Worm (Caenorhabditis elegans) whole organism, mixed stage, embryonic: Measurements from ENCODE around the gene R11D1.1.

Source experiments
- M03D4.4 ChIP-seq: sonication (generic microtip); optimal IDR thresholded peaks from 2 replicates; lab custom pipeline; 2017; ENCODE audit warnings: mild to moderate bottlenecking, missing genetic modification characterization, missing compliant biosample characterization
- bed-3 ChIP-seq: fragments of 200-800 bp; sonication (Bioruptor generic); optimal IDR thresholded peaks from 3 replicates; lab custom pipeline; 2018; ENCODE audit warnings: mild to moderate bottlenecking, missing genetic modification characterization, moderate library complexity, missing compliant biosample characterization
- blmp-1 ChIP-seq: fragments of 150-350 bp; optimal IDR thresholded peaks from 2 replicates; lab custom pipeline; 2014; ENCODE audit warnings: missing biosample characterization, missing genetic modification characterization
- ceh-39 ChIP-seq: fragments of 150-350 bp; optimal IDR thresholded peaks from 2 replicates; lab custom pipeline; 2014; ENCODE audit warnings: missing biosample characterization, missing genetic modification characterization
- ceh-43 ChIP-seq: fragments of 200-800 bp; sonication (Bioruptor generic); optimal IDR thresholded peaks from 2 replicates; lab custom pipeline; 2018; ENCODE audit warnings: mild to moderate bottlenecking, missing genetic modification characterization, moderate library complexity, missing compliant biosample characterization
- ceh-83 ChIP-seq: fragments of 200-800 bp; sonication (Bioruptor generic); optimal IDR thresholded peaks from 2 replicates; lab custom pipeline; 2018; ENCODE audit warnings: mild to moderate bottlenecking, missing genetic modification characterization, missing compliant biosample characterization
- ces-1 ChIP-seq: fragments of 150-350 bp; optimal IDR thresholded peaks from 2 replicates; lab custom pipeline; 2014; ENCODE audit warnings: missing biosample characterization, missing genetic modification reagents, missing genetic modification characterization
- cnd-1 ChIP-seq: fragments of 200-800 bp; sonication (Bioruptor generic); optimal IDR thresholded peaks from 2 replicates; lab custom pipeline; 2018; ENCODE audit warnings: mild to moderate bottlenecking, missing genetic modification characterization, missing compliant biosample characterization
- elt-1 ChIP-seq: sonication (generic microtip); optimal IDR thresholded peaks from 2 replicates; lab custom pipeline; 2017; ENCODE audit warnings: missing genetic modification characterization, mild to moderate bottlenecking, missing compliant biosample characterization, antibody characterized with exemption, moderate library complexity, borderline replicate concordance; ENCODE audit not compliant: insufficient read depth
- elt-3 ChIP-seq: fragments of 150-350 bp; optimal IDR thresholded peaks from 2 replicates; lab custom pipeline; 2014; ENCODE audit warnings: missing biosample characterization, missing genetic modification characterization
- flh-1 ChIP-seq: fragments of 200-800 bp; sonication (Bioruptor generic); optimal IDR thresholded peaks from 2 replicates; lab custom pipeline; 2018; ENCODE audit warnings: mild to moderate bottlenecking, missing genetic modification characterization, moderate library complexity, missing compliant biosample characterization
- ham-2 ChIP-seq: fragments of 200-800 bp; sonication (Bioruptor generic); optimal IDR thresholded peaks from 2 replicates; lab custom pipeline; 2018; ENCODE audit warnings: mild to moderate bottlenecking, missing genetic modification characterization, missing compliant biosample characterization
- lin-13 ChIP-seq: fragments of 150-350 bp; optimal IDR thresholded peaks from 2 replicates; lab custom pipeline; 2014; ENCODE audit warnings: missing biosample characterization, missing genetic modification characterization
- lin-32 ChIP-seq: fragments of 200-800 bp; sonication (Bioruptor generic); optimal IDR thresholded peaks from 2 replicates; lab custom pipeline; 2018; ENCODE audit warnings: mild to moderate bottlenecking, missing genetic modification characterization, missing compliant biosample characterization
- lsy-2 ChIP-seq: fragments of 150-350 bp; optimal IDR thresholded peaks from 2 replicates; lab custom pipeline; 2014; ENCODE audit warnings: missing biosample characterization, missing genetic modification characterization
- mab-5 ChIP-seq: fragments of 150-350 bp; optimal IDR thresholded peaks from 2 replicates; lab custom pipeline; 2014; ENCODE audit warnings: missing biosample characterization, missing genetic modification characterization
- mep-1 ChIP-seq: fragments of 150-350 bp; optimal IDR thresholded peaks from 2 replicates; lab custom pipeline; 2017; ENCODE audit warnings: missing biosample characterization, missing genetic modification reagents, missing genetic modification characterization, inconsistent platforms
- mls-2 ChIP-seq: sonication (generic microtip); optimal IDR thresholded peaks from 2 replicates; lab custom pipeline; 2016; ENCODE audit warnings: mild to moderate bottlenecking, missing genetic modification characterization, moderate library complexity, missing compliant biosample characterization
- nhr-12 ChIP-seq: fragments of 150-350 bp; optimal IDR thresholded peaks from 2 replicates; lab custom pipeline; 2014; ENCODE audit warnings: missing biosample characterization, missing genetic modification characterization
- nhr-2 ChIP-seq: fragments of 150-350 bp; optimal IDR thresholded peaks from 2 replicates; lab custom pipeline; 2014; ENCODE audit warnings: missing biosample characterization, missing genetic modification characterization
- nhr-76 ChIP-seq: sonication (generic microtip); optimal IDR thresholded peaks from 2 replicates; lab custom pipeline; 2017; ENCODE audit warnings: missing biosample characterization, missing genetic modification characterization
- pha-4 ChIP-seq: fragments of 150-350 bp; optimal IDR thresholded peaks from 2 replicates; lab custom pipeline; 2018; ENCODE audit warnings: missing biosample characterization, missing genetic modification reagents, missing genetic modification characterization
- sem-2 ChIP-seq: fragments of 200-800 bp; sonication (Bioruptor generic); optimal IDR thresholded peaks from 2 replicates; lab custom pipeline; 2018; ENCODE audit warnings: mild to moderate bottlenecking, missing genetic modification characterization, missing compliant biosample characterization
- sptf-1 ChIP-seq: sonication (generic microtip); optimal IDR thresholded peaks from 2 replicates; lab custom pipeline; 2017; ENCODE audit warnings: mild to moderate bottlenecking, missing genetic modification characterization, moderate library complexity, missing compliant biosample characterization
- tbx-8 ChIP-seq: fragments of 200-800 bp; sonication (Bioruptor generic); optimal IDR thresholded peaks from 2 replicates; lab custom pipeline; 2018; ENCODE audit warnings: mild to moderate bottlenecking, missing genetic modification characterization, moderate library complexity, missing compliant biosample characterization
- unc-120 ChIP-seq: sonication (generic microtip); optimal IDR thresholded peaks from 2 replicates; lab custom pipeline; 2017; ENCODE audit warnings: missing genetic modification characterization, missing compliant biosample characterization; ENCODE audit not compliant: poor library complexity, severe bottlenecking
- unc-39 ChIP-seq: fragments of 150-350 bp; optimal IDR thresholded peaks from 2 replicates; lab custom pipeline; 2014; ENCODE audit warnings: missing biosample characterization, missing genetic modification characterization
- unc-62 ChIP-seq: fragments of 150-350 bp; optimal IDR thresholded peaks from 2 replicates; lab custom pipeline; 2014; ENCODE audit warnings: missing biosample characterization, missing genetic modification reagents, missing genetic modification characterization
- zip-8 ChIP-seq: fragments of 150-350 bp; optimal IDR thresholded peaks from 2 replicates; lab custom pipeline; 2014; ENCODE audit warnings: missing biosample characterization, missing genetic modification characterization
- ztf-11 ChIP-seq: fragments of 150-350 bp; optimal IDR thresholded peaks from 2 replicates; lab custom pipeline; 2014; ENCODE audit warnings: missing biosample characterization, missing genetic modification characterization

The R11D1.1 gene

ce11 chrV:12695155-12695554 lies 9.0 kb upstream of the R11D1.1 start, which contains the start of gene parn-1:
Gene parn-1, minus strand, starts transcription at chrV:12695255.
- no peak for TF ChIP-seq blmp-1 (tag; lab: Kevin White, UChicago)
- no peak for TF ChIP-seq flh-1 (GFP tag; lab: Kevin White, UChicago)
- TF ChIP-seq unc-39 (tag; lab: Kevin White, UChicago): no peak
- TF ChIP-seq nhr-76: no peak
- no peak for TF ChIP-seq elt-3 (tag; lab: Kevin White, UChicago)
- TF ChIP-seq ztf-11 (tag; lab: Kevin White, UChicago): no peak
- no peak for TF ChIP-seq ceh-83
- TF ChIP-seq cnd-1 (tag; lab: Kevin White, UChicago): no peak
- no peak for TF ChIP-seq tbx-8 (GFP tag; lab: Kevin White, UChicago)
- TF ChIP-seq unc-62 (GFP tag; lab: Kevin White, UChicago): no peak
- no peak for TF ChIP-seq M03D4.4

- TF ChIP-seq ceh-39 (tag; lab: Kevin White, UChicago) (no peak), bed-3 (no peak)
Measured at ce11 chrV:12695968-12696367, 8.2 kb upstream of the R11D1.1 start, which contains the start of gene K10C8.4. Gene K10C8.4, plus strand, starts transcription at chrV:12696268.

- TF ChIP-seq tbx-8 (GFP tag; lab: Kevin White, UChicago) (no peak), flh-1 (GFP tag; lab: Kevin White, UChicago) (no peak), mls-2 (tag; lab: Kevin White, UChicago) (no peak), sem-2 (GFP tag; lab: Kevin White, UChicago) (no peak), elt-3 (tag; lab: Kevin White, UChicago) (no peak), ham-2 (no peak), lin-32 (GFP tag; lab: Kevin White, UChicago) (no peak), sptf-1 (tag; lab: Kevin White, UChicago) (no peak), nhr-12 (tag; lab: Kevin White, UChicago) (no peak), mab-5 (tag; lab: Kevin White, UChicago) (no peak), ztf-11 (tag; lab: Kevin White, UChicago) (no peak), ceh-43 (no peak)
Measured at ce11 chrV:12696790-12697189, 7.4 kb upstream of the R11D1.1 start.

- peak; percentile 73 for TF ChIP-seq unc-120
- no peak for TF ChIP-seq blmp-1 (tag; lab: Kevin White, UChicago)
- TF ChIP-seq, all 35 proteins: peak for 1
Measured at ce11 chrV:12697364-12697901, 6.7 kb upstream of the R11D1.1 start, which contains the start of gene istr-1. Gene istr-1, plus strand, starts transcription at chrV:12697858.

DNA sequence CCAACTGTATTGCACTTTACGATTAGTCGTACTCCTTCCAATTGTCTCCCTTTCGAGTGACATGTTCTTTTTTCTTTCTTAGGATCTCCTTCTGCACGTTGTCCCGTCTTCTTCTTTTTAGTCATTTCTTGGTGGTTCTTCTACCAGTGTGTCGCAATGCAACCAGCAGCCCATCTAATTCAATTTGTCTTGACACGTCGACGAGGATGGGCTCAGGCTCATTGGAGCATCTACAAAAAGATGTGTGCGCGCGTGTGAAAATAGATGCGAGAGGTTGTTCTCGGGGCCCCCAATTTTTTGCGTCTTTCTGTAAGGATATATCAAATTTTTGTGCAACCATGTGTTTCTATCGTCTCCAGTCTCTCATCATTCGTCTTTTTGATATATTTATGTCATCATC lies 2.6 kb upstream of the R11D1.1 start:
- TF ChIP-seq nhr-2 (no peak), ceh-83 (no peak), ces-1 (GFP tag; lab: Kevin White, UChicago) (peak; percentile 63), tbx-8 (GFP tag; lab: Kevin White, UChicago) (no peak), ham-2 (no peak)

DNA sequence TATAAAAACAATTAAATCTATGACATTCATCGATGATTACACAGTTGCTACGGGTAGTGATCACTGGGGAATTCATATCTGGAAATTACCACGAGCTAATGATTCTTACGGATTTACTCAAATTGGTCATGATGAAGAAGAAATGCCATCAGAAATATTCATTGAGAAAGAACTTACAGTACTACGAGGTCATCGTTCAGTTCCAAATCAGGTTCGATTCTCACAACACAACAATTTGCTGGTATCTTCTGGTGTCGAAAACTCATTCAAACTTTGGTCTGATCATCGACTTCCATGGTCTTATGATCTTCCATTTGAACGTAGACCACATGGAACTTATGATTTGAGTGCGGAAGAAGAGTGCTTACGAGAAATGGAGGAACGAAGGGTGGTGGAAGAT lies 2.3 kb downstream of the R11D1.1 start:
- no peak for TF ChIP-seq nhr-12 (tag; lab: Kevin White, UChicago)
- TF ChIP-seq pha-4 (tag; lab: Kevin White, UChicago): no peak
- TF ChIP-seq mep-1 (tag; lab: Kevin White, UChicago): no peak
- TF ChIP-seq lin-13 (tag; lab: Kevin White, UChicago): no peak
- no peak for TF ChIP-seq bed-3
- TF ChIP-seq, all 35 proteins: peak for 0

DNA sequence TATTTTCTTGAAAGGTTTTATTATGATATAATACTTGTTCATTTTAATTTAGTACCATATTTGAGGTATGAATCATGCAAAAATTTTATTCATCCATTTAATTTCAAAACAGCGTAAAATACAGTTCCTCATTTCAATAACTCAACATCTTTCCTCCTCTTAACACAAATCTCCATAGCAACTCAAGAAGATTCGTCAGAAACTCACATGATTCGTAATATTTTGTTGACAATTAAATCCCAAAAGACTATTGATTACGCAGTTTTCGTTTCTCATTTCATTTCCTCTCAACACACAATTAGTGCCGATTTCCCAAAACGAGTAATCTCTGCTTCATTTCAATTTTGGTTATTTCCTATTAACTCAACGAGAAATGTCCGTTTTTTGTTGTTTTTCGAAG lies 4.1 kb downstream of the R11D1.1 start, which contains the start of gene R11D1.2:
R11D1.2 (plus strand) TSS at position 301 of the 400 bp plus-strand sequence.
- TF ChIP-seq flh-1 (GFP tag; lab: Kevin White, UChicago) (no peak), mab-5 (tag; lab: Kevin White, UChicago) (no peak), ceh-39 (tag; lab: Kevin White, UChicago) (no peak), nhr-12 (tag; lab: Kevin White, UChicago) (no peak), elt-1 (tag; lab: Kevin White, UChicago) (no peak), zip-8 (no peak), lsy-2 (tag; lab: Kevin White, UChicago) (no peak), mls-2 (tag; lab: Kevin White, UChicago) (no peak)
